Fruit fly (Drosophila melanogaster) Kc167 (cell line): ENCODE data around the gene CG11241.

ENCODE experiments used
- h ChIP-seq: fragments of >200 bp; optimal IDR thresholded peaks from 3 replicates; lab custom pipeline; 2018; ENCODE audit warnings: missing external identifiers
- psq ChIP-seq: fragments of >200 bp; optimal IDR thresholded peaks from 2 replicates; lab custom pipeline; 2017; ENCODE audit warnings: missing external identifiers
- ttk ChIP-seq: sonication (Bioruptor generic); optimal IDR thresholded peaks from 2 replicates; lab custom pipeline; 2017; ENCODE audit warnings: missing external identifiers

DNA sequence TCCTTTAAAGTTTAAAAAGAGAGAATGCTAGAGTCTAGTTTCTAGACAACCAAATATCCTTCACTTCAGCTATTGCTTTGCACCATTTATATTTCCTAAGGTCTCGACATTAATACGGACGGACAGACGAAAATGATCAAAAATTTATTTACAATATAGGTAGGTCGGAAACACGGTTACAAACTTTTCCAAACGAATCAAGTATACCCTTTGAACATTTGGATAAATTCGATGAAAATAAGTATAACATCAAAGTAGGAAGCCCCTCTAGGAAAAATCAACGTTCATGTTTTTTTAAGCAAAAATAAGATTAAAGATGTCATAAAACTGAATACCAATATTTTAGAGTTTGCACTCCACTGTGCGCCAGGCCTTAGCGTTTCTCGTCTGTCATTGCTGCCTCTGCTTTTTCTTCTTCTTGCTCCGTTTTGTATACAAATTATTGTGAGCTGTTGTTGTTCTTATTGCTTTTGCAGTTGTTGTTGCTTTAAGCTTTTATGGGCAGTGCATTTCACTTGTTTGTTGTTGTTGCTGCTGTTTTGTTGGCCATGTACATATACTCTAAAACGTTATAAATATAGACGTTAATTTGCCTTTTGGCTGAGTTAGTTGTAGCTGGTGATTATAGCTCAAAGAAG, 4.8 kb upstream of the CG11241 start:
- no peak for TF ChIP-seq psq
- no peak for TF ChIP-seq h (lab: Kevin White, UChicago)
- TF ChIP-seq ttk: no peak
